Worm (Caenorhabditis elegans): ENCODE results near the gene inx-5.

Gene inx-5

DNA sequence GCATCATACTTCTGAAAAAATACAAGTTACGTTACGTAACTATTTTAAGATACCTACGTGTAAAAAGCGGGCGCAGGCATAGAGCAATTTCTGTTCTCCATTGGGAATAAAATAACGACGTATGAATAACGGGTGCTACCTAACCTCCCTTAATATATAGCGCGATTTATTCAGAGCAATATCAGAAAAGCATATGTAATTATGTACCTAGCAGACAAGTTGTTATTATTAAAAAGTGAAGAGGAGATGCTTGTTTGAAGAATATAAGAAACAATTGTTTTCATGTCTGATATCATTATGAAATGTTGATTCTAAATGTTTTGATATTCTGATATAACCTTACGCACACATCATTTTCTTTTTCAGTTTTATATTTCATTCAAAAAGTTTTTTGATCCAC, 16.8 kb upstream of the inx-5 start, which contains the start of gene srh-11:
srh-11 (minus strand) TSS at position 101 of the 400 bp plus-strand sequence.
- TF ChIP-seq lsy-2 (tag; optimal IDR thresholded peaks at IDR 0.05) (no peak), isw-1 (GFP tag; IDR thresholded peaks at IDR 0.05) (no peak), efl-3 (GFP tag; optimal IDR thresholded peaks at IDR 0.05) (no peak), nhr-76 (tag; optimal IDR thresholded peaks at IDR 0.05) (no peak), xbp-1 (tag; optimal IDR thresholded peaks at IDR 0.05) (no peak), skn-1 (tag; optimal IDR thresholded peaks at IDR 0.05) (no peak), snu-23 (GFP tag; optimal IDR thresholded peaks at IDR 0.05) (no peak), Y116A8C.19 (tag; optimal IDR thresholded peaks at IDR 0.05; ENCODE audit: borderline replicate concordance) (no peak), vab-15 (tag; optimal IDR thresholded peaks at IDR 0.05) (no peak), jun-1 (tag; optimal IDR thresholded peaks at IDR 0.05) (no peak), nhr-85 (tag) (no peak), ceh-88 (GFP tag; IDR thresholded peaks at IDR 0.05) (no peak), pag-3 (tag; optimal IDR thresholded peaks at IDR 0.05; ENCODE audit: borderline replicate concordance, insufficient read depth) (no peak), tbx-2 (tag; optimal IDR thresholded peaks at IDR 0.05) (no peak), fkh-10 (GFP tag; optimal IDR thresholded peaks at IDR 0.05) (no peak), sptf-1 (tag; optimal IDR thresholded peaks at IDR 0.05) (no peak), snpc-4 (tag; optimal IDR thresholded peaks at IDR 0.05) (no peak), ces-1 (GFP tag; optimal IDR thresholded peaks at IDR 0.05) (no peak), pqm-1 (tag; optimal IDR thresholded peaks at IDR 0.05) (no peak), fkh-8 (tag; optimal IDR thresholded peaks at IDR 0.05) (no peak)

DNA sequence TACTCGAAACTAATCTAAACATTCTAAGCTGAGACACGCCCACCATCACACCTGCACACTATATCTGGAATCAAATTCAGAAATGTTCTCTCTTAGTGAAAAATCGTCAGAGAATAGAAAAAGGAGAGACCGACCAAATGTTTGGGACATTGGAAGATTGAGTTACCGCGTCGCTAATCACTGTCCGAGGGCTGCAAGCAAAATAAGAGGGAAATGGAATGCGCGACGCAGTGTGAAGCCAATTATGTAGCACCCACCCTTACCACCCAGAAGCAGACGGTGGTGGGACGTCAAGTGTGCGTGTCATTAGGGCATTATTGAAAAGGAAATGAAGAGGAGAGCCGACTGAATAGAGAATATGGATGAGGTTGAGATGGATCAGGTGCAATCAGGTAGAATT, 9.4 kb upstream of the inx-5 start:
- TF ChIP-seq lin-14 (GFP tag; optimal IDR thresholded peaks at IDR 0.05): peak; percentile 40
- no peak for TF ChIP-seq mdl-1 (tag; optimal IDR thresholded peaks at IDR 0.05)
- TF ChIP-seq lin-15B (tag; optimal IDR thresholded peaks at IDR 0.05): no peak
- no peak for TF ChIP-seq unc-130 (tag; optimal IDR thresholded peaks at IDR 0.05)
- TF ChIP-seq ztf-4 (tag; optimal IDR thresholded peaks at IDR 0.05): no peak

DNA sequence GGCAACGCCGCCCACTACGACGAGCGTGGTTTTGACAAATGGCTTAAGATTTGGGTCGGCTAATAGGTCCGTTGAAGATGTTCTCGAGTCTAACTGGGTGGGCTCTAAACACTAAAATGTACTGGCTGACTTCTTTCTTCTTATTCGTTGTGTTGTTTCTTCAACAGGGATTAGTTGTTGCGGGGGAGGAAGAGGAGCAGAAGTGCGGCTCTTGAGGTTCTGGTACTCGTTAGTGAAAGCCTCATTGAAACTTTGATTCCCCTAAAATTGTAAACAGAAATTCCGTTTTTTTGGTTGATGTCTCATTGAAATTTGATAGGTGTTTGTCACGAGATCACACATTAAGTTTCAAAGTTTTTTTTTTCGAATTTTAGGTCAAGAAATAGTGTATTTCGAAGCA, 8.5 kb upstream of the inx-5 start:
- TF ChIP-seq unc-30 (tag; optimal IDR thresholded peaks at IDR 0.05) (no peak), zip-4 (GFP tag; optimal IDR thresholded peaks at IDR 0.05) (no peak), tlp-1 (tag; optimal IDR thresholded peaks at IDR 0.05) (no peak), elt-3 (tag; optimal IDR thresholded peaks at IDR 0.05) (no peak), fos-1 (tag; optimal IDR thresholded peaks at IDR 0.05) (no peak), fkh-8 (tag; optimal IDR thresholded peaks at IDR 0.05) (no peak), Y116A8C.19 (tag; optimal IDR thresholded peaks at IDR 0.05; ENCODE audit: borderline replicate concordance) (no peak), ztf-4 (tag; optimal IDR thresholded peaks at IDR 0.05) (no peak), dsc-1 (tag; optimal IDR thresholded peaks at IDR 0.05) (peak; percentile 69)

DNA sequence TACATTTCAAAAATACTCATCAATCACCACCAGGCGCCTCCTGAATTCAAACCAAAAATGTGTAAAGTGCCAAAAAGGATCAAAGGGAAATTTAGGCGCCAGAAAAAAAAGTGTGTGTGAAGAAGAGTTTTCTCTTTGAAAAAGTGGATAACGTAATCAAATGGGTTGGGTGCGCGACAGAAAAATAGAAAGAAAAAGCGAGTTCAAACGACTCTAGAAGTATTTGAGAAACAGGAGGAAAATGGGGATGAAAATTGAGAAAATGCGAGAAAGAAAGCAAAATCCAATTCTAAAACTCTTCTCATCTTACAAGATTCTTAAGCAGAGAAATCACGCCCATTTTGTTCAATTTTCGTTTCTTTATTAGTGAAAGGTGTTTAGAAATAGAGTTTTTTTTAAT, 6.3 kb upstream of the inx-5 start:
- TF ChIP-seq nhr-85 (tag) (peak; percentile 18), elt-2 (tag; optimal IDR thresholded peaks at IDR 0.05) (no peak), alr-1 (tag; optimal IDR thresholded peaks at IDR 0.05; ENCODE audit: borderline replicate concordance) (no peak), fkh-10 (GFP tag; optimal IDR thresholded peaks at IDR 0.05) (peak; percentile 39), lin-14 (GFP tag; optimal IDR thresholded peaks at IDR 0.05) (peak; percentile 9)

DNA sequence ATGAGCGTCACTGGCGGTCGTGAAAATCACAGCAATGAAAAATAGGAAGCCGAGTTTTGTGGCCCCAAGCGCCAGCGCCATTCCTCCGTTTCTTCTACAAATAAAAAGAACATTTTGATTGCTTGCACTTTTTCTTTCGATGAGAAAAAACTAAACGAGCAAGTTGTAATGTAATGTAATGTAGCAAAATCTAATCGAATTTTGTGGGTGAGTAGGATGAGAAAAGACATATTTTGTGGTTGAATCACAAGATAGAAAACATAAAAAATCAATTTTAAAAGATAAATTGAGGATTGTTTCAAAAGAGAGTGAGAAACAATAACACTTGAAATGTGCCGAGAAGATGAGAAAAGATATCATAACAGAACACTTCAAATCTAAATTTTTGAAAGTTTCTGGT, 5.4 kb upstream of the inx-5 start, which contains the start of gene R09F10.5:
R09F10.5 (minus strand) TSS at position 101 of the 400 bp plus-strand sequence.
- TF ChIP-seq swsn-7 (tag; optimal IDR thresholded peaks at IDR 0.05) (no peak), lin-14 (GFP tag; optimal IDR thresholded peaks at IDR 0.05) (peak; percentile 15), zip-4 (GFP tag; optimal IDR thresholded peaks at IDR 0.05) (no peak), ces-1 (GFP tag; optimal IDR thresholded peaks at IDR 0.05) (peak; percentile 19)

All from whole organism, L1 larva.